Fruit fly (Drosophila melanogaster) whole organism, prepupa: ENCODE measurements around the gene raptor.

ENCODE experiments used
- CG10669 ChIP-seq: fragments of 200-800 bp; sonication (Bioruptor generic); optimal IDR thresholded peaks from 3 replicates; lab custom pipeline; 2018; ENCODE audit warnings: missing biosample characterization, mild to moderate bottlenecking, missing genetic modification characterization, moderate library complexity
- CG15336 ChIP-seq: fragments of 200-800 bp; sonication (Bioruptor generic); IDR thresholded peaks from 2 replicates; pipeline ENCODE4 v1.3.6; 2022; ENCODE audit warnings: missing biosample characterization, missing genetic modification characterization
- CG1621 ChIP-seq: fragments of 200-800 bp; sonication (Bioruptor generic); optimal IDR thresholded peaks from 3 replicates; lab custom pipeline; 2018; ENCODE audit warnings: missing biosample characterization, mild to moderate bottlenecking, missing genetic modification characterization
- CG16779 ChIP-seq: fragments of 200-800 bp; sonication (Bioruptor generic); optimal IDR thresholded peaks from 3 replicates; lab custom pipeline; 2017; ENCODE audit warnings: missing biosample characterization, mild to moderate bottlenecking, missing genetic modification characterization
- CG31627 ChIP-seq: fragments of 200-800 bp; sonication (Bioruptor generic); optimal IDR thresholded peaks from 3 replicates; lab custom pipeline; 2016; ENCODE audit warnings: missing biosample characterization, missing genetic modification characterization
- CG32006 ChIP-seq: fragments of 200-800 bp; sonication (Bioruptor generic); optimal IDR thresholded peaks from 3 replicates; lab custom pipeline; 2017; ENCODE audit warnings: missing biosample characterization, mild to moderate bottlenecking, missing genetic modification characterization
- CG34406 ChIP-seq: fragments of 200-800 bp; sonication (Bioruptor generic); optimal IDR thresholded peaks from 3 replicates; lab custom pipeline; 2016; ENCODE audit warnings: missing biosample characterization, missing genetic modification characterization
- CG3919 ChIP-seq: fragments of 200-800 bp; sonication (Bioruptor generic); optimal IDR thresholded peaks from 3 replicates; lab custom pipeline; 2016; ENCODE audit warnings: missing biosample characterization, missing genetic modification characterization
- CG4318 ChIP-seq: fragments of 200-800 bp; sonication (Bioruptor generic); optimal IDR thresholded peaks from 3 replicates; lab custom pipeline; 2017; ENCODE audit warnings: missing biosample characterization, mild to moderate bottlenecking, missing genetic modification characterization
- CG6163 ChIP-seq: fragments of 200-800 bp; sonication (Bioruptor generic); IDR thresholded peaks from 3 replicates; pipeline ENCODE4 v1.3.6; 2022; ENCODE audit warnings: missing biosample characterization, missing genetic modification characterization
- CG6808 ChIP-seq: fragments of 200-800 bp; sonication (Bioruptor generic); optimal IDR thresholded peaks from 3 replicates; lab custom pipeline; 2017; ENCODE audit warnings: missing biosample characterization, missing genetic modification characterization, mild to moderate bottlenecking, moderate library complexity, missing genetic modification reagents
- CG7368 ChIP-seq: fragments of 200-800 bp; sonication (Bioruptor generic); optimal IDR thresholded peaks from 3 replicates; lab custom pipeline; 2016; ENCODE audit warnings: missing biosample characterization, missing genetic modification characterization
- CG8319 ChIP-seq: fragments of 200-800 bp; sonication (Bioruptor generic); optimal IDR thresholded peaks from 3 replicates; lab custom pipeline; 2016; ENCODE audit warnings: missing biosample characterization, missing genetic modification characterization
- CG8632 ChIP-seq: fragments of 200-800 bp; sonication (Bioruptor generic); optimal IDR thresholded peaks from 3 replicates; lab custom pipeline; 2016; ENCODE audit warnings: missing biosample characterization, missing genetic modification characterization
- CG9139 ChIP-seq: fragments of 200-800 bp; sonication (Bioruptor generic); optimal IDR thresholded peaks from 3 replicates; lab custom pipeline; 2017; ENCODE audit warnings: missing biosample characterization, mild to moderate bottlenecking, missing genetic modification characterization
- Eip75B ChIP-seq: fragments of 200-800 bp; sonication (Bioruptor generic); optimal IDR thresholded peaks from 3 replicates; lab custom pipeline; 2016; ENCODE audit warnings: missing biosample characterization, missing genetic modification characterization
- Eip78C ChIP-seq: fragments of 200-800 bp; sonication (Bioruptor generic); peaks from one replicate; lab custom pipeline; 2016; ENCODE audit warnings: missing biosample characterization, missing genetic modification characterization
- Eip93F ChIP-seq: fragments of 200-800 bp; sonication (Bioruptor generic); optimal IDR thresholded peaks from 2 replicates; lab custom pipeline; 2016; ENCODE audit warnings: missing biosample characterization, mild to moderate bottlenecking, missing genetic modification characterization
- Ets21C ChIP-seq: fragments of 200-800 bp; sonication (Bioruptor generic); optimal IDR thresholded peaks from 3 replicates; lab custom pipeline; 2016; ENCODE audit warnings: missing biosample characterization, missing genetic modification characterization
- Hr39 ChIP-seq: fragments of 200-800 bp; sonication (Bioruptor generic); optimal IDR thresholded peaks from 2 replicates; lab custom pipeline; 2016; ENCODE audit warnings: missing biosample characterization, missing genetic modification characterization
- Hr4 ChIP-seq: fragments of 200-800 bp; sonication (Bioruptor generic); optimal IDR thresholded peaks from 3 replicates; lab custom pipeline; 2016; ENCODE audit warnings: missing biosample characterization, missing genetic modification characterization
- Lpt ChIP-seq: fragments of 200-800 bp; sonication (Bioruptor generic); optimal IDR thresholded peaks from 3 replicates; lab custom pipeline; 2016; ENCODE audit warnings: missing biosample characterization, missing genetic modification characterization
- Met ChIP-seq: fragments of 200-800 bp; sonication (Bioruptor generic); optimal IDR thresholded peaks from 3 replicates; lab custom pipeline; 2016; ENCODE audit warnings: missing biosample characterization, missing genetic modification characterization
- OdsH ChIP-seq: fragments of 200-800 bp; sonication (Bioruptor generic); optimal IDR thresholded peaks from 3 replicates; lab custom pipeline; 2016; ENCODE audit warnings: missing biosample characterization, missing genetic modification characterization
- Smox ChIP-seq: fragments of 200-800 bp; sonication (Bioruptor generic); optimal IDR thresholded peaks from 3 replicates; lab custom pipeline; 2016; ENCODE audit warnings: missing biosample characterization, missing genetic modification characterization
- Sox14 ChIP-seq: fragments of 200-800 bp; sonication (Bioruptor generic); optimal IDR thresholded peaks from 3 replicates; lab custom pipeline; 2016; ENCODE audit warnings: missing biosample characterization, missing genetic modification characterization
- Sox15 ChIP-seq: fragments of 200-800 bp; sonication (Bioruptor generic); optimal IDR thresholded peaks from 3 replicates; lab custom pipeline; 2016; ENCODE audit warnings: missing biosample characterization, missing genetic modification characterization
- achi ChIP-seq: fragments of 200-800 bp; sonication (Bioruptor generic); optimal IDR thresholded peaks from 3 replicates; lab custom pipeline; 2016; ENCODE audit warnings: missing biosample characterization, missing genetic modification characterization
- acj6 ChIP-seq: fragments of 200-800 bp; sonication (Bioruptor generic); optimal IDR thresholded peaks from 3 replicates; lab custom pipeline; 2016; ENCODE audit warnings: missing biosample characterization, missing genetic modification characterization
- cyc ChIP-seq: fragments of 200-800 bp; sonication (Bioruptor generic); optimal IDR thresholded peaks from 3 replicates; lab custom pipeline; 2016; ENCODE audit warnings: missing biosample characterization, missing genetic modification characterization
- dac ChIP-seq: fragments of 200-800 bp; sonication (Bioruptor generic); optimal IDR thresholded peaks from 2 replicates; lab custom pipeline; 2017; ENCODE audit warnings: missing biosample characterization, mild to moderate bottlenecking, missing genetic modification characterization
- dsx ChIP-seq: fragments of 200-800 bp; optimal IDR thresholded peaks from 3 replicates; lab custom pipeline; 2019; ENCODE audit warnings: missing biosample characterization, mild to moderate bottlenecking, missing genetic modification characterization, moderate library complexity; ENCODE audit not compliant: poor library complexity, severe bottlenecking
- eg ChIP-seq: fragments of 200-800 bp; sonication (Bioruptor generic); IDR thresholded peaks from 3 replicates; pipeline ENCODE4 v1.3.6; 2022; ENCODE audit warnings: missing biosample characterization, missing genetic modification characterization
- esn ChIP-seq: fragments of 200-800 bp; sonication (Bioruptor generic); optimal IDR thresholded peaks from 2 replicates; lab custom pipeline; 2016; ENCODE audit warnings: missing biosample characterization, mild to moderate bottlenecking, missing genetic modification characterization, moderate library complexity
- fd85E ChIP-seq: fragments of 200-800 bp; sonication (Bioruptor generic); optimal IDR thresholded peaks from 3 replicates; lab custom pipeline; 2016; ENCODE audit warnings: missing biosample characterization, missing genetic modification characterization
- net ChIP-seq: fragments of 200-800 bp; sonication (Bioruptor generic); optimal IDR thresholded peaks from 3 replicates; lab custom pipeline; 2016; ENCODE audit warnings: missing biosample characterization, missing genetic modification characterization
- pdm3 ChIP-seq: fragments of 200-800 bp; sonication (Bioruptor generic); optimal IDR thresholded peaks from 3 replicates; lab custom pipeline; 2016; ENCODE audit warnings: missing biosample characterization, missing genetic modification characterization
- salr ChIP-seq, 2 experiments: fragments of 200-800 bp; sonication (Bioruptor generic); optimal IDR thresholded peaks; 3 replicates each; lab custom pipeline; 2016 to 2018; ENCODE audit warnings: missing biosample characterization in 2 of 2, missing genetic modification characterization in 2 of 2, mild to moderate bottlenecking in 1 of 2
- spab ChIP-seq: fragments of 200-800 bp; sonication (Bioruptor generic); optimal IDR thresholded peaks from 2 replicates; lab custom pipeline; 2017; ENCODE audit warnings: missing biosample characterization, mild to moderate bottlenecking, missing genetic modification characterization, missing genetic modification reagents
- ss ChIP-seq, 2 experiments: fragments of 200-800 bp; sonication (Bioruptor generic); optimal IDR thresholded peaks; 2 replicates in 1 of 2; 3 replicates in 1 of 2; lab custom pipeline; 2017 to 2018; ENCODE audit warnings: mild to moderate bottlenecking in 2 of 2, missing biosample characterization in 2 of 2, missing genetic modification characterization in 2 of 2, moderate library complexity in 1 of 2
- svp ChIP-seq: fragments of 200-800 bp; sonication (Bioruptor generic); peaks from one replicate; lab custom pipeline; 2016; ENCODE audit warnings: missing biosample characterization, missing genetic modification characterization

raptor gene

dm6 chrX:6089679-6090460 lies at the start of gene raptor:
Gene raptor (minus strand): TSS chrX:6090201.
- 0 out of 3 replicates have a peak, but pooled peaks have one; percentile 38 for TF ChIP-seq eg
- no peak for TF ChIP-seq Met (GFP tag; lab: Kevin White, UChicago)
- 0 out of 2 replicates have a peak, but pooled peaks have one; percentile 25 for TF ChIP-seq CG15336
- no peak for TF ChIP-seq dsx (GFP tag; lab: Kevin White, UChicago)
- TF ChIP-seq CG32006 (GFP tag; lab: Kevin White, UChicago): peak; percentile 5
- TF ChIP-seq CG6163 (GFP tag; lab: Robert Waterston, UW): peak; percentile 58; the same call in 1 of the 3 replicates
- TF ChIP-seq Eip78C (GFP tag; lab: Kevin White, UChicago): peak; percentile 47
- TF ChIP-seq CG4318 (GFP tag; lab: Kevin White, UChicago): no peak
- TF ChIP-seq spab: no peak
- TF ChIP-seq ss (GFP tag; optimal IDR thresholded peaks at IDR 0.05; lab: Kevin White, UChicago): peak in 1 of 2 experiments; percentile 10
- no peak for TF ChIP-seq CG10669
- no peak for TF ChIP-seq net
- TF ChIP-seq svp (GFP tag; lab: Kevin White, UChicago): peak; percentile 63
- TF ChIP-seq CG1621 (tag; lab: Kevin White, UChicago): peak; percentile 33
- TF ChIP-seq CG8632 (GFP tag; lab: Kevin White, UChicago): no peak
- TF ChIP-seq esn (GFP tag; lab: Kevin White, UChicago): no peak
- TF ChIP-seq Sox14 (GFP tag; lab: Kevin White, UChicago): no peak
- no peak for TF ChIP-seq OdsH (GFP tag; lab: Kevin White, UChicago)
- TF ChIP-seq, all 60 proteins: peak for 8

dm6 chrX:6109872-6110271 lies 19.9 kb upstream of the raptor start:
- TF ChIP-seq Hr39 (GFP tag; lab: Kevin White, UChicago) (peak; percentile 23), Smox (no peak), Hr4 (no peak), CG31627 (GFP tag; lab: Kevin White, UChicago) (peak; percentile 8), Eip75B (GFP tag; lab: Kevin White, UChicago) (no peak), CG3919 (GFP tag; lab: Kevin White, UChicago) (peak; percentile 18), cyc (GFP tag; lab: Kevin White, UChicago) (peak; percentile 24)

dm6 chrX:6104724-6105123 lies 14.7 kb upstream of the raptor start:
- no peak for TF ChIP-seq CG34406 (GFP tag; lab: Kevin White, UChicago)
- TF ChIP-seq CG8632 (GFP tag; lab: Kevin White, UChicago): no peak
- TF ChIP-seq Hr39 (GFP tag; lab: Kevin White, UChicago): no peak
- no peak for TF ChIP-seq Sox15 (GFP tag; lab: Kevin White, UChicago)
- TF ChIP-seq dac (GFP tag; lab: Kevin White, UChicago): no peak
- no peak for TF ChIP-seq Met (GFP tag; lab: Kevin White, UChicago)
- no peak for TF ChIP-seq Ets21C (GFP tag; lab: Kevin White, UChicago)
- TF ChIP-seq Eip93F (GFP tag; lab: Kevin White, UChicago): no peak
- TF ChIP-seq, all 60 proteins: peak for 0

- peak; percentile 70 for TF ChIP-seq OdsH (GFP tag; lab: Kevin White, UChicago)
- TF ChIP-seq CG8319 (GFP tag; lab: Kevin White, UChicago): peak; percentile 48
- TF ChIP-seq CG32006 (GFP tag; lab: Kevin White, UChicago): peak; percentile 57
- peak; percentile 6 for TF ChIP-seq CG9139 (GFP tag; lab: Kevin White, UChicago)
- TF ChIP-seq CG6163 (GFP tag; lab: Robert Waterston, UW): peak; percentile 78
- peak; percentile 64 for TF ChIP-seq Smox
- TF ChIP-seq CG7368 (GFP tag; lab: Kevin White, UChicago): peak; percentile 51
- no peak for TF ChIP-seq salr (GFP tag; optimal IDR thresholded peaks at IDR 0.05; lab: Kevin White, UChicago)
- TF ChIP-seq CG4318 (GFP tag; lab: Kevin White, UChicago): peak; percentile 11
- TF ChIP-seq dsx (GFP tag; lab: Kevin White, UChicago): peak; percentile 43
- peak; percentile 72 for TF ChIP-seq Sox14 (GFP tag; lab: Kevin White, UChicago)
- TF ChIP-seq CG31627 (GFP tag; lab: Kevin White, UChicago): peak; percentile 70
- peak; percentile 90 for TF ChIP-seq svp (GFP tag; lab: Kevin White, UChicago)
- TF ChIP-seq Eip78C (GFP tag; lab: Kevin White, UChicago): peak; percentile 89
- TF ChIP-seq CG6808 (GFP tag; lab: Kevin White, UChicago): peak; percentile 16
- no peak for TF ChIP-seq Eip93F (GFP tag; lab: Kevin White, UChicago)
- TF ChIP-seq fd85E (GFP tag; lab: Kevin White, UChicago): no peak
- TF ChIP-seq CG8632 (GFP tag; lab: Kevin White, UChicago): peak; percentile 48
- TF ChIP-seq net: peak; percentile 43
- TF ChIP-seq Hr4: peak; percentile 47
- TF ChIP-seq acj6: peak; percentile 64
- TF ChIP-seq achi (GFP tag; lab: Kevin White, UChicago): peak; percentile 64
- TF ChIP-seq CG16779: no peak
- TF ChIP-seq CG15336: peak; percentile 53; the same call in 1 of the 2 replicates
- peak in 1 of 2 experiments; percentile 25 for TF ChIP-seq ss (GFP tag; optimal IDR thresholded peaks at IDR 0.05; lab: Kevin White, UChicago)
- TF ChIP-seq Lpt: no peak
- peak; percentile 68 for TF ChIP-seq pdm3
- TF ChIP-seq spab: peak; percentile 45
These were observed 7.6 kb upstream of the raptor start for dm6 chrX:6097578-6097977.
